Fruit fly (Drosophila melanogaster): ENCODE results near the gene sgl.

sgl gene

DNA sequence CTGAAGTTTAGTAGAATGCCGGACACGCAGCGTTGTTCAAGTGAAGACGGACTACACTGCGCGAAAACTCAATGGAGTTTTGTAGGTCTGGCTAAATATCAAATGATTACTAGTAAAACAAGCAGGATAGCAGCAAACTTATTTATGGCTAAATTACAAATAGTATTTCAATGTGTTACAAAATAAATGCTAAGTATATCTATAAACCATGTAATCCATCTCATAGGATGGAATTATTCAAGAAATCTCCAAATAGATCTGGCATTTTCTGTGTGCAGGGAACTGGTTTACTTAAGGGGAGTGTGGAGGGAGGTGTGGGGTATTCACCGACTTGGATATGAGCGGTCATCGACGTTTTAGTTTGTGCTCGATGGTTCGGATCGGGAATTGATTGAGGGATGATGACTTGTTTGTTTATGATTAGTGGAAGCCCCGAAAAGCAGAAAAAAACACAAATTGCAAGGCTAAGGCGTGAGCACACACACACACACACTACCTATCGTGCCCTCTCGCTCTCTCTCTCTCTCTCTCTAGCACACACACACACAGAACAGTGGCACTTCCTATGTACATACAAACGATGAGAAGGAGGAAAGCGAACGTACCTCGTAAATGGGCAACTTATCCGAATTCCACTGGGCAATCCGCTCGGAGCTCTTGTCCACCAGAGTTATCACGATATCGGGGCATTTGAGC is 618 bp downstream of the sgl start (continued):
- TF ChIP-seq nerfin-2 (GFP tag; IDR thresholded peaks at IDR 0.05; ENCODE audit: partially characterized antibody) (no peak), Dip2 (GFP tag; IDR thresholded peaks at IDR 0.05) (no peak), CG2678 (tag; optimal IDR thresholded peaks at IDR 0.05) (peak; percentile 89), Awh (GFP tag; IDR thresholded peaks at IDR 0.05) (peak; percentile 65; the same call in 1 of the 2 replicates), CG4328 (GFP tag; optimal IDR thresholded peaks at IDR 0.05) (no peak), Max (GFP tag; optimal IDR thresholded peaks at IDR 0.05) (peak; percentile 59), CG6765 (GFP tag; optimal IDR thresholded peaks at IDR 0.05) (peak; percentile 54), BtbVII (GFP tag; optimal IDR thresholded peaks at IDR 0.05) (peak; percentile 73), sd (tag; optimal IDR thresholded peaks at IDR 0.05) (peak; percentile 24), CG4820 (GFP tag; optimal IDR thresholded peaks at IDR 0.05) (peak; percentile 83), CG4854 (GFP tag; optimal IDR thresholded peaks at IDR 0.05) (peak; percentile 71), gfzf (GFP tag; optimal IDR thresholded peaks at IDR 0.05) (no peak), CG10321 (GFP tag; IDR thresholded peaks at IDR 0.05) (no peak; the same call in 1 of the 2 replicates), Hsf (GFP tag; optimal IDR thresholded peaks at IDR 0.05) (peak; percentile 87), fd3F (GFP tag; optimal IDR thresholded peaks at IDR 0.05) (peak; percentile 74), pzg (GFP tag; optimal IDR thresholded peaks at IDR 0.05) (no peak), CG9817 (tag; optimal IDR thresholded peaks at IDR 0.05) (peak; percentile 56), HLH4C (GFP tag; IDR thresholded peaks at IDR 0.05; ENCODE audit: partially characterized antibody) (no peak), slou (GFP tag; optimal IDR thresholded peaks at IDR 0.05) (peak; percentile 21), Chrac-16 (GFP tag; optimal IDR thresholded peaks at IDR 0.05) (peak; percentile 87), stc (GFP tag; IDR thresholded peaks at IDR 0.05) (peak; percentile 64; the same call in 1 of the 2 replicates), slbo (GFP tag; IDR thresholded peaks at IDR 0.05) (peak; percentile 74), az2 (GFP tag; optimal IDR thresholded peaks at IDR 0.05) (peak; percentile 85), ind (GFP tag; optimal IDR thresholded peaks at IDR 0.05) (peak; percentile 78), Opbp (GFP tag; IDR thresholded peaks at IDR 0.05; ENCODE audit: partially characterized antibody) (no peak), sima (GFP tag; optimal IDR thresholded peaks at IDR 0.05) (peak; percentile 27), CG15269 (tag; optimal IDR thresholded peaks at IDR 0.05) (peak; percentile 90), CoRest (tag; optimal IDR thresholded peaks at IDR 0.05) (peak; percentile 88), CG31441 (GFP tag; IDR thresholded peaks at IDR 0.05) (peak; percentile 81), CG15601 (tag; optimal IDR thresholded peaks at IDR 0.05) (peak; percentile 81), trh (GFP tag; optimal IDR thresholded peaks at IDR 0.05) (peak; percentile 78), hb (GFP tag; IDR thresholded peaks at IDR 0.05; ENCODE audit: partially characterized antibody) (no peak), ssp (GFP tag; IDR thresholded peaks at IDR 0.05) (peak; percentile 67), Sox100B (GFP tag; optimal IDR thresholded peaks at IDR 0.05) (peak; percentile 74), CG4282 (GFP tag; optimal IDR thresholded peaks at IDR 0.05) (no peak), CG7786 (GFP tag; optimal IDR thresholded peaks at IDR 0.05) (peak; percentile 78), Mrtf (GFP tag; IDR thresholded peaks at IDR 0.05) (peak; percentile 77), CG3995 (GFP tag; optimal IDR thresholded peaks at IDR 0.05) (no peak), CG16813 (GFP tag; IDR thresholded peaks at IDR 0.05; ENCODE audit: partially characterized antibody) (no peak), tap (tag; optimal IDR thresholded peaks at IDR 0.05) (peak; percentile 80), Antp (GFP tag; optimal IDR thresholded peaks at IDR 0.05) (peak; percentile 81), z (GFP tag; IDR thresholded peaks at IDR 0.05) (no peak), ttk (GFP tag; IDR thresholded peaks at IDR 0.05) (peak; percentile 70), CG9797 (GFP tag; optimal IDR thresholded peaks at IDR 0.05) (no peak), sens-2 (GFP tag; IDR thresholded peaks at IDR 0.05) (0 out of 2 replicates have a peak, but pooled peaks have one; percentile 61), Nf-YA (GFP tag; IDR thresholded peaks at IDR 0.05) (peak; percentile 38; the same call in 1 of the 2 replicates), Xrp1 (GFP tag; IDR thresholded peaks at IDR 0.05) (peak; percentile 91), CG4404 (GFP tag; IDR thresholded peaks at IDR 0.05) (peak; percentile 55), GATAe (GFP tag; conservative IDR thresholded peaks at IDR 0.05) (no peak), gcm (GFP tag; optimal IDR thresholded peaks at IDR 0.05) (peak; percentile 61)

All from whole organism, embryonic.